Worm (Caenorhabditis elegans) whole organism, mixed stage, embryonic: ENCODE data around the gene C06A1.3.

Experiments
- drap-1 ChIP-seq: fragments of 200-800 bp; sonication (Bioruptor generic); optimal IDR thresholded peaks from 3 replicates; lab custom pipeline; 2018; ENCODE audit warnings: mild to moderate bottlenecking, missing genetic modification characterization, missing compliant biosample characterization
- elt-3 ChIP-seq: fragments of 150-350 bp; optimal IDR thresholded peaks from 2 replicates; lab custom pipeline; 2014; ENCODE audit warnings: missing biosample characterization, missing genetic modification characterization
- mep-1 ChIP-seq: fragments of 150-350 bp; optimal IDR thresholded peaks from 2 replicates; lab custom pipeline; 2017; ENCODE audit warnings: missing biosample characterization, missing genetic modification reagents, missing genetic modification characterization, inconsistent platforms
- nhr-12 ChIP-seq: fragments of 150-350 bp; optimal IDR thresholded peaks from 2 replicates; lab custom pipeline; 2014; ENCODE audit warnings: missing biosample characterization, missing genetic modification characterization
- nhr-237 ChIP-seq: fragments of 150-350 bp; optimal IDR thresholded peaks from 2 replicates; lab custom pipeline; 2014; ENCODE audit warnings: missing biosample characterization, missing genetic modification characterization
- pha-4 ChIP-seq: fragments of 150-350 bp; optimal IDR thresholded peaks from 2 replicates; lab custom pipeline; 2018; ENCODE audit warnings: missing biosample characterization, missing genetic modification reagents, missing genetic modification characterization
- snpc-4 ChIP-seq: fragments of 150-350 bp; optimal IDR thresholded peaks from 2 replicates; lab custom pipeline; 2014; ENCODE audit warnings: missing biosample characterization, missing genetic modification characterization
- unc-39 ChIP-seq: fragments of 150-350 bp; optimal IDR thresholded peaks from 2 replicates; lab custom pipeline; 2014; ENCODE audit warnings: missing biosample characterization, missing genetic modification characterization
- unc-62 ChIP-seq: fragments of 150-350 bp; optimal IDR thresholded peaks from 2 replicates; lab custom pipeline; 2014; ENCODE audit warnings: missing biosample characterization, missing genetic modification reagents, missing genetic modification characterization
- ztf-11 ChIP-seq: fragments of 150-350 bp; optimal IDR thresholded peaks from 2 replicates; lab custom pipeline; 2014; ENCODE audit warnings: missing biosample characterization, missing genetic modification characterization

ce11 chrII:10594312-10594711 is 22.2 kb downstream of the C06A1.3 start:
- TF ChIP-seq ztf-11 (tag; lab: Kevin White, UChicago), result no peak
- TF ChIP-seq pha-4, result no peak
- TF ChIP-seq nhr-12 (tag; lab: Kevin White, UChicago), result no peak
- no peak for TF ChIP-seq elt-3 (tag; lab: Kevin White, UChicago)
- TF ChIP-seq unc-62 (GFP tag; lab: Kevin White, UChicago), result no peak
- no peak for TF ChIP-seq snpc-4 (tag; lab: Kevin White, UChicago)
- no peak for TF ChIP-seq mep-1 (tag; lab: Kevin White, UChicago)
- no peak for TF ChIP-seq drap-1 (GFP tag; lab: Kevin White, UChicago)
- TF ChIP-seq nhr-237 (tag; lab: Kevin White, UChicago), result no peak
- no peak for TF ChIP-seq unc-39 (tag; lab: Kevin White, UChicago)
